Fruit fly (Drosophila melanogaster) whole organism, embryonic: ENCODE measurements around the gene Glg1.

Source experiments
- C15 ChIP-seq: fragments of 200-800 bp; sonication (Bioruptor generic); IDR thresholded peaks from 3 replicates; pipeline ENCODE4 v1.3.6; 2022; ENCODE audit warnings: missing biosample characterization, missing genetic modification characterization
- CG10366 ChIP-seq: fragments of 200-800 bp; sonication (Bioruptor generic); IDR thresholded peaks from 2 replicates; pipeline ENCODE4 v1.3.6; 2022; ENCODE audit warnings: missing biosample characterization, missing genetic modification characterization
- CG11085 ChIP-seq: fragments of 200-800 bp; sonication (Bioruptor generic); IDR thresholded peaks from 2 replicates; pipeline ENCODE4 v1.3.6; 2022; ENCODE audit warnings: missing biosample characterization, missing genetic modification characterization
- CG11398 ChIP-seq: fragments of 200-800 bp; sonication (Bioruptor generic); optimal IDR thresholded peaks from 2 replicates; lab custom pipeline; 2016; ENCODE audit warnings: missing biosample characterization, missing genetic modification characterization
- CG12744 ChIP-seq: fragments of 200-800 bp; sonication (Bioruptor generic); optimal IDR thresholded peaks from 2 replicates; lab custom pipeline; 2016; ENCODE audit warnings: missing biosample characterization, missing genetic modification characterization
- CG14014 ChIP-seq: fragments of 200-800 bp; sonication (Bioruptor generic); IDR thresholded peaks from 2 replicates; pipeline ENCODE4 v1.3.6; 2022; ENCODE audit warnings: missing biosample characterization, missing genetic modification characterization
- CG15601 ChIP-seq: fragments of 200-800 bp; sonication (Bioruptor generic); optimal IDR thresholded peaks from 3 replicates; lab custom pipeline; 2019; ENCODE audit warnings: missing biosample characterization, mild to moderate bottlenecking, missing genetic modification characterization, moderate library complexity
- CG1647 ChIP-seq: fragments of 200-800 bp; sonication (Bioruptor generic); optimal IDR thresholded peaks from 3 replicates; lab custom pipeline; 2016; ENCODE audit warnings: missing biosample characterization, missing genetic modification characterization
- CG2120 ChIP-seq: fragments of 200-800 bp; sonication (Bioruptor generic); optimal IDR thresholded peaks from 3 replicates; lab custom pipeline; 2016; ENCODE audit warnings: missing biosample characterization, missing genetic modification characterization
- CG2889 ChIP-seq: fragments of 200-800 bp; sonication (Bioruptor generic); IDR thresholded peaks from 3 replicates; pipeline ENCODE4 v1.3.6; 2022; ENCODE audit warnings: missing biosample characterization, missing genetic modification characterization
- CG30020 ChIP-seq: fragments of 200-800 bp; optimal IDR thresholded peaks from 2 replicates; lab custom pipeline; 2019; ENCODE audit warnings: missing biosample characterization, mild to moderate bottlenecking, missing genetic modification characterization, moderate library complexity
- CG3281 ChIP-seq: fragments of 200-800 bp; sonication (Bioruptor generic); optimal IDR thresholded peaks from 3 replicates; lab custom pipeline; 2017; ENCODE audit warnings: missing biosample characterization, mild to moderate bottlenecking, missing genetic modification characterization
- CG3838 ChIP-seq: fragments of 200-800 bp; sonication (Bioruptor generic); optimal IDR thresholded peaks from 3 replicates; lab custom pipeline; 2016; ENCODE audit warnings: missing biosample characterization, missing genetic modification characterization
- CG4617 ChIP-seq: fragments of 200-800 bp; sonication (Bioruptor generic); optimal IDR thresholded peaks from 3 replicates; lab custom pipeline; 2016; ENCODE audit warnings: missing biosample characterization, missing genetic modification characterization, borderline replicate concordance
- CG6683 ChIP-seq: fragments of 200-800 bp; sonication (Bioruptor generic); optimal IDR thresholded peaks from 2 replicates; lab custom pipeline; 2017; ENCODE audit warnings: missing biosample characterization, mild to moderate bottlenecking, missing genetic modification characterization, missing genetic modification reagents
- CG7987 ChIP-seq: fragments of 200-800 bp; sonication (Bioruptor generic); optimal IDR thresholded peaks from 2 replicates; lab custom pipeline; 2018; ENCODE audit warnings: missing biosample characterization, mild to moderate bottlenecking, missing genetic modification characterization, moderate library complexity
- CG9437 ChIP-seq: fragments of 200-800 bp; sonication (Bioruptor generic); optimal IDR thresholded peaks from 2 replicates; lab custom pipeline; 2018; ENCODE audit warnings: missing biosample characterization, mild to moderate bottlenecking, missing genetic modification characterization
- CG9932 ChIP-seq: fragments of 200-800 bp; sonication (Bioruptor generic); IDR thresholded peaks from 2 replicates; pipeline ENCODE4 v1.3.6; 2022; ENCODE audit warnings: missing biosample characterization, missing genetic modification characterization
- Deaf1 ChIP-seq: fragments of 200-800 bp; optimal IDR thresholded peaks from 3 replicates; lab custom pipeline; 2019; ENCODE audit warnings: missing biosample characterization, mild to moderate bottlenecking, missing genetic modification characterization, moderate library complexity
- E2f2 ChIP-seq: fragments of 200-800 bp; sonication (Bioruptor generic); IDR thresholded peaks from 2 replicates; pipeline ENCODE4 v1.3.6; 2022; ENCODE audit warnings: missing biosample characterization, missing genetic modification characterization
- H2.0 ChIP-seq: fragments of 200-800 bp; sonication (Bioruptor generic); IDR thresholded peaks from 2 replicates; pipeline ENCODE4 v1.3.6; 2022; ENCODE audit warnings: missing biosample characterization, missing genetic modification characterization
- Jarid2 ChIP-seq: fragments of 200-800 bp; sonication (Bioruptor generic); optimal IDR thresholded peaks from 3 replicates; lab custom pipeline; 2017; ENCODE audit warnings: mild to moderate bottlenecking, missing biosample characterization, missing genetic modification reagents, missing genetic modification characterization
- Six4 ChIP-seq: fragments of 200-800 bp; sonication (Bioruptor generic); optimal IDR thresholded peaks from 2 replicates; lab custom pipeline; 2016; ENCODE audit warnings: missing biosample characterization, missing genetic modification characterization
- Sox100B ChIP-seq: fragments of 200-800 bp; sonication (Bioruptor generic); optimal IDR thresholded peaks from 3 replicates; lab custom pipeline; 2018; ENCODE audit warnings: missing biosample characterization, mild to moderate bottlenecking, missing genetic modification characterization
- Spps ChIP-seq: fragments of 200-800 bp; sonication (Bioruptor generic); optimal IDR thresholded peaks from 2 replicates; lab custom pipeline; 2018; ENCODE audit warnings: missing biosample characterization, mild to moderate bottlenecking, missing genetic modification characterization
- Xbp1 ChIP-seq: fragments of 200-800 bp; sonication (Bioruptor generic); optimal IDR thresholded peaks from 3 replicates; lab custom pipeline; 2016; ENCODE audit warnings: missing biosample characterization, mild to moderate bottlenecking, missing genetic modification characterization
- ato ChIP-seq: fragments of 200-800 bp; sonication (Bioruptor generic); IDR thresholded peaks from 2 replicates; pipeline ENCODE4 v1.3.6; 2022; ENCODE audit warnings: missing biosample characterization, missing genetic modification characterization; ENCODE audit not compliant: partially characterized antibody
- cato ChIP-seq: fragments of 200-800 bp; sonication (Bioruptor generic); optimal IDR thresholded peaks from 2 replicates; lab custom pipeline; 2016; ENCODE audit warnings: missing biosample characterization, missing genetic modification characterization, borderline replicate concordance
- disco-r ChIP-seq: fragments of 200-800 bp; sonication (Bioruptor generic); optimal IDR thresholded peaks from 2 replicates; lab custom pipeline; 2016; ENCODE audit warnings: missing biosample characterization, missing genetic modification characterization
- eve ChIP-seq, 2 experiments: fragments of >200 bp; optimal IDR thresholded peaks; 2 replicates each; lab custom pipeline; 2017; ENCODE audit warnings: missing biosample characterization in 2 of 2, missing genetic modification characterization in 2 of 2
- fd96Cb ChIP-seq: fragments of 200-800 bp; sonication (Bioruptor generic); optimal IDR thresholded peaks from 2 replicates; lab custom pipeline; 2018; ENCODE audit warnings: missing biosample characterization, mild to moderate bottlenecking, missing genetic modification characterization, moderate library complexity
- gsb ChIP-seq: fragments of 200-800 bp; sonication (Bioruptor generic); IDR thresholded peaks from 2 replicates; pipeline ENCODE4 v1.3.6; 2022; ENCODE audit warnings: missing biosample characterization, missing genetic modification characterization
- ham ChIP-seq: fragments of 200-800 bp; sonication (Bioruptor generic); IDR thresholded peaks from 2 replicates; pipeline ENCODE4 v1.3.6; 2022; ENCODE audit warnings: missing biosample characterization, missing genetic modification characterization
- insv ChIP-seq, 2 experiments: fragments of 200-800 bp; sonication (Bioruptor generic); optimal IDR thresholded peaks; 3 replicates each; lab custom pipeline; 2016 to 2018; ENCODE audit warnings: missing biosample characterization in 2 of 2, missing genetic modification characterization in 2 of 2
- lmd ChIP-seq: fragments of 200-800 bp; sonication (Bioruptor generic); IDR thresholded peaks from 2 replicates; pipeline ENCODE4 v1.3.6; 2022; ENCODE audit warnings: missing biosample characterization, missing genetic modification characterization
- lola ChIP-seq, 3 experiments: fragments of >200 bp in 2 of 3; fragments of 200-800 bp in 1 of 3; sonication (Bioruptor generic) in 1 of 3; optimal IDR thresholded peaks; 2 replicates each; lab custom pipeline; 2017 to 2019; ENCODE audit warnings: missing biosample characterization in 3 of 3, missing genetic modification characterization in 3 of 3, mild to moderate bottlenecking in 1 of 3, moderate library complexity in 1 of 3
- mld ChIP-seq: fragments of 200-800 bp; sonication (Bioruptor generic); IDR thresholded peaks from 3 replicates; pipeline ENCODE4 v1.3.6; 2022; ENCODE audit warnings: missing biosample characterization, missing genetic modification characterization; ENCODE audit not compliant: partially characterized antibody
- phol ChIP-seq: fragments of 200-800 bp; sonication (Bioruptor generic); optimal IDR thresholded peaks from 3 replicates; lab custom pipeline; 2018; ENCODE audit warnings: missing biosample characterization, mild to moderate bottlenecking, missing genetic modification characterization, moderate library complexity
- psq ChIP-seq: fragments of 200-800 bp; sonication (Bioruptor generic); optimal IDR thresholded peaks from 2 replicates; lab custom pipeline; 2017; ENCODE audit warnings: missing biosample characterization, missing genetic modification characterization
- pzg ChIP-seq: fragments of 200-800 bp; sonication (Bioruptor generic); optimal IDR thresholded peaks from 3 replicates; lab custom pipeline; 2018; ENCODE audit warnings: missing biosample characterization, mild to moderate bottlenecking, missing genetic modification characterization, moderate library complexity
- sc ChIP-seq, 3 experiments: fragments of >200 bp in 2 of 3; fragments of 200-800 bp in 1 of 3; sonication (Bioruptor generic) in 1 of 3; optimal IDR thresholded peaks; 2 replicates in 2 of 3; 3 replicates in 1 of 3; lab custom pipeline; 2017; ENCODE audit warnings: mild to moderate bottlenecking in 1 of 3, missing biosample characterization in 1 of 3, missing genetic modification characterization in 1 of 3, missing genetic modification reagents in 1 of 3
- schlank ChIP-seq: fragments of 200-800 bp; sonication (Bioruptor generic); optimal IDR thresholded peaks from 2 replicates; lab custom pipeline; 2018; ENCODE audit warnings: missing biosample characterization, mild to moderate bottlenecking, missing genetic modification characterization
- sens-2 ChIP-seq: fragments of 200-800 bp; sonication (Bioruptor generic); IDR thresholded peaks from 2 replicates; pipeline ENCODE4 v1.3.6; 2022; ENCODE audit warnings: missing biosample characterization, missing genetic modification characterization
- stc ChIP-seq: fragments of 200-800 bp; sonication (Bioruptor generic); IDR thresholded peaks from 2 replicates; pipeline ENCODE4 v1.3.6; 2022; ENCODE audit warnings: missing biosample characterization, missing genetic modification characterization
- unc-4 ChIP-seq: fragments of 200-800 bp; sonication (Bioruptor generic); IDR thresholded peaks from 2 replicates; pipeline ENCODE4 v1.3.6; 2022; ENCODE audit warnings: missing biosample characterization, missing genetic modification characterization; ENCODE audit not compliant: partially characterized antibody
- yki ChIP-seq: fragments of >200 bp; optimal IDR thresholded peaks from 3 replicates; lab custom pipeline; 2018
- zfh2 ChIP-seq: fragments of 200-800 bp; sonication (Bioruptor generic); optimal IDR thresholded peaks from 2 replicates; lab custom pipeline; 2016; ENCODE audit warnings: missing biosample characterization, missing genetic modification characterization

Gene Glg1

DNA sequence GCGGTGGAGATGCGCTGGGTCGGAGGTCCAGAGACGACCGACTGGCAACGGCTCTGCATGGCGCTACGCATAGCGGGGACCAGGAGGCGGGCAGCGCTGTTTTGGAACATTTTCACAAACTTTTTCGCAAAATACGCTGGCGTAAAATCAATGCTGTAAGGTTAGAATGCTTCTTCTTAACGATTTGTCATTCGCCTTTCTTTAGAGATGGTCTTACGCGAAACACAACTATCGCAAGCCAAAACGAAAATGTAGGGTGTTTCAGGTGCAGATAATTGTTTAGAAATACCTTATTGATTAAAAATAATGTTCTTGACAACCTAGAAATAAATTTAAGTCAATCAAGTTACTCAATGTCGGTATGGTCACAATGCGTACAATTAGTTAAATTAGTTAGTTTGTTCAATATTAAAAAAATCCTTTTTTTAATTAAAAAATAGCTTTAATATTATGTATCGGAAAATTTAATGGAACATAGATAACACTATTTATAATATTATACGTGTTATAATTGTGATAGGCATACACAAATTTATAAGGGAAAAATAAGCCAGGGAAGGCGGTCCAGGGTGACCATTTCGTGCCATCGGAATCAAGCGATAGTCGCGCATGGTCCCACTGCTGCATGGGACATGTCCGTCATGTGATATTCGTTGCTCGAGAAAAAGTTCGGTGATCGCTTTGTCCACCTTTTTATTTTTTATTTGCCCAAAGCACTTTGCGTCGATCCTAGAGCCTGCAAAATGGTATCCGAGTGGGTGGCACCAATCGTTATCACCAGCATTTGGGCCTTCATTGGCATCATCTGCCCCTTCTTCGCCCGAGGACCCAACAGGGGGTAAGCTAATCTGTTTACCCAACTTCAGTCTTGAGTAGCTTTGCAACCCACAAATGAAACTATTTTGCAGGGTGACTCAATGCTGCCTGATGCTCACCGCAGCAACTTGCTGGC, 32.2 kb upstream of the Glg1 start, which contains the start of the genes COX8 and VhaM9.7-b (continued):
- TF ChIP-seq CG3281 (GFP tag; lab: Kevin White, UChicago) = peak; percentile 45
- 0 out of 3 replicates have a peak, but pooled peaks have one; percentile 22 for TF ChIP-seq CG2889 (GFP tag; lab: Robert Waterston, UW)
- TF ChIP-seq E2f2 = 0 out of 2 replicates have a peak, but pooled peaks have one; percentile 30
- no peak for TF ChIP-seq gsb (GFP tag; lab: Robert Waterston, UW)
- peak; percentile 78 for TF ChIP-seq zfh2
- TF ChIP-seq mld (GFP tag; lab: Robert Waterston, UW) = peak; percentile 44; the same call in 1 of the 3 replicates
- peak; percentile 77 for TF ChIP-seq CG4617 (GFP tag; lab: Kevin White, UChicago)
- TF ChIP-seq eve (GFP tag; optimal IDR thresholded peaks at IDR 0.05; lab: Kevin White, UChicago) = no peak
- TF ChIP-seq disco-r (GFP tag; lab: Kevin White, UChicago) = no peak
- TF ChIP-seq ato = peak; percentile 48; the same call in 1 of the 2 replicates
- peak in 1 of 3 experiments; percentile 62 for TF ChIP-seq lola (GFP tag; optimal IDR thresholded peaks at IDR 0.05; lab: Kevin White, UChicago)
- no peak for TF ChIP-seq C15 (GFP tag; lab: Robert Waterston, UW)
- TF ChIP-seq sens-2 (GFP tag; lab: Robert Waterston, UW) = no peak
- no peak; the same call in none of the 2 replicates for TF ChIP-seq CG11085 (GFP tag; lab: Robert Waterston, UW)
- TF ChIP-seq schlank = no peak
- no peak for TF ChIP-seq CG11398 (GFP tag; lab: Kevin White, UChicago)
- no peak; the same call in 1 of the 2 replicates for TF ChIP-seq stc
- no peak for TF ChIP-seq cato (GFP tag; lab: Kevin White, UChicago)
- TF ChIP-seq CG10366 (GFP tag; lab: Robert Waterston, UW) = peak; percentile 61; the same call in 1 of the 2 replicates
- TF ChIP-seq insv (GFP tag; optimal IDR thresholded peaks at IDR 0.05; lab: Kevin White, UChicago) = no peak
- TF ChIP-seq CG14014 = no peak
- no peak for TF ChIP-seq yki (lab: Kevin White, UChicago)
- TF ChIP-seq CG1647 (GFP tag; lab: Kevin White, UChicago) = peak; percentile 25
- no peak for TF ChIP-seq CG15601 (tag; lab: Kevin White, UChicago)
- peak; percentile 67 for TF ChIP-seq pzg (GFP tag; lab: Kevin White, UChicago)
- peak; percentile 72 for TF ChIP-seq CG2120 (GFP tag; lab: Kevin White, UChicago)
- peak; percentile 54 for TF ChIP-seq Six4 (GFP tag; lab: Kevin White, UChicago)
- no peak for TF ChIP-seq CG6683
- TF ChIP-seq CG3838 (GFP tag; lab: Kevin White, UChicago) = peak; percentile 13
- TF ChIP-seq CG9437 (GFP tag; lab: Kevin White, UChicago) = peak; percentile 61
- TF ChIP-seq sc (optimal IDR thresholded peaks at IDR 0.05; lab: Kevin White, UChicago) = no peak
- no peak for TF ChIP-seq sc (GFP tag; optimal IDR thresholded peaks at IDR 0.05; lab: Kevin White, UChicago)
- peak; percentile 72 for TF ChIP-seq Xbp1 (GFP tag; lab: Kevin White, UChicago)
- no peak for TF ChIP-seq ham (GFP tag; lab: Robert Waterston, UW)
- TF ChIP-seq CG7987 (GFP tag; lab: Kevin White, UChicago) = no peak
- TF ChIP-seq psq (GFP tag; lab: Kevin White, UChicago) = peak; percentile 18
- peak; percentile 67 for TF ChIP-seq Sox100B
- peak; percentile 62; the same call in 1 of the 2 replicates for TF ChIP-seq lmd
- TF ChIP-seq unc-4 = peak; percentile 62
- peak; percentile 43 for TF ChIP-seq fd96Cb (tag; lab: Kevin White, UChicago)
- no peak for TF ChIP-seq CG12744 (GFP tag; lab: Kevin White, UChicago)
- peak; percentile 75 for TF ChIP-seq CG30020 (tag; lab: Kevin White, UChicago)
- TF ChIP-seq CG9932 = peak; percentile 88
- TF ChIP-seq Jarid2 = no peak
- TF ChIP-seq Deaf1 = no peak
- TF ChIP-seq Spps (tag; lab: Kevin White, UChicago) = no peak
- TF ChIP-seq phol = peak; percentile 77
- TF ChIP-seq H2.0 (GFP tag; lab: Robert Waterston, UW) = peak; percentile 48
